Fruit fly (Drosophila melanogaster) whole organism: ENCODE results near the gene CG34138.

Experiments used
- Dll ChIP-seq: fragments of >200 bp; optimal IDR thresholded peaks from 2 replicates; lab custom pipeline; 2017
- EcR ChIP-seq, 2 experiments: fragments of >200 bp; optimal IDR thresholded peaks; 2 replicates each; lab custom pipeline; 2017; ENCODE audit warnings: missing biosample characterization in 2 of 2, missing genetic modification characterization in 2 of 2, missing genetic modification reagents in 2 of 2

dm6 chr3R:19682424-19682823 lies 47.7 kb downstream of the CG34138 start:
- TF ChIP-seq EcR (GFP tag; optimal IDR thresholded peaks at IDR 0.05; lab: Kevin White, UChicago), result no peak
- TF ChIP-seq Dll (lab: Kevin White, UChicago), result no peak
